Worm (Caenorhabditis elegans) whole organism, L4 larva: ENCODE results near the gene srx-131.

ENCODE experiments used
- F37D6.2 ChIP-seq: sonication (generic microtip); optimal IDR thresholded peaks from 2 replicates; lab custom pipeline; 2016; ENCODE audit warnings: mild to moderate bottlenecking, missing genetic modification characterization, missing compliant biosample characterization
- F44E2.7 ChIP-seq: fragments of 200-800 bp; sonication (Bioruptor generic); IDR thresholded peaks from 2 replicates; pipeline ENCODE4 v2.1.2; 2022; ENCODE audit warnings: missing genetic modification characterization, missing compliant biosample characterization
- T26A8.4 ChIP-seq: fragments of 200-800 bp; sonication (Bioruptor generic); IDR thresholded peaks from 2 replicates; pipeline ENCODE4 v1.3.6; 2022; ENCODE audit warnings: missing genetic modification characterization, missing compliant biosample characterization
- Y48G9A.11 ChIP-seq: fragments of 200-800 bp; sonication (Bioruptor generic); IDR thresholded peaks from 2 replicates; pipeline ENCODE4 v1.3.6; 2022; ENCODE audit warnings: missing genetic modification reagents, missing genetic modification characterization, missing compliant biosample characterization
- ZK337.2 ChIP-seq: fragments of 200-800 bp; sonication (Bioruptor generic); IDR thresholded peaks from 2 replicates; pipeline ENCODE4 v1.3.6; 2022; ENCODE audit warnings: missing genetic modification reagents, missing genetic modification characterization, missing compliant biosample characterization
- ZK546.5 ChIP-seq, 2 experiments: sonication (generic microtip); optimal IDR thresholded peaks; 2 replicates each; lab custom pipeline; 2017; ENCODE audit warnings: missing biosample characterization in 2 of 2, missing genetic modification characterization in 2 of 2
- aha-1 ChIP-seq: fragments of 150-350 bp; peaks from one replicate; lab custom pipeline; 2014; ENCODE audit warnings: missing biosample characterization, missing genetic modification characterization
- ceh-82 ChIP-seq: sonication (generic microtip); optimal IDR thresholded peaks from 2 replicates; lab custom pipeline; 2017; ENCODE audit warnings: missing biosample characterization, missing genetic modification characterization
- cey-2 ChIP-seq: sonication (generic microtip); optimal IDR thresholded peaks from 3 replicates; lab custom pipeline; 2017; ENCODE audit warnings: missing genetic modification characterization, mild to moderate bottlenecking, missing compliant biosample characterization, antibody characterized with exemption, borderline replicate concordance; ENCODE audit not compliant: insufficient read depth
- daf-12 ChIP-seq: fragments of 150-350 bp; optimal IDR thresholded peaks from 2 replicates; lab custom pipeline; 2014; ENCODE audit warnings: missing biosample characterization, missing genetic modification reagents, missing genetic modification characterization
- daf-16 ChIP-seq, 3 experiments: sonication (generic microtip); optimal IDR thresholded peaks; 2 replicates each; lab custom pipeline; 2016 to 2017; ENCODE audit warnings: missing genetic modification characterization in 3 of 3, missing genetic modification reagents in 3 of 3, mild to moderate bottlenecking in 2 of 3, missing compliant biosample characterization in 2 of 3, missing biosample characterization in 1 of 3, moderate library complexity in 1 of 3
- daf-19 ChIP-seq: fragments of 200-800 bp; sonication (Bioruptor generic); conservative IDR thresholded peaks from 2 replicates; pipeline ENCODE4 v1.3.6; 2022; ENCODE audit warnings: missing genetic modification characterization, missing compliant biosample characterization
- dmd-8 ChIP-seq: fragments of 200-800 bp; sonication (Bioruptor generic); IDR thresholded peaks from 2 replicates; pipeline ENCODE4 v1.3.6; 2022; ENCODE audit warnings: missing genetic modification characterization, missing compliant biosample characterization
- dmd-9 ChIP-seq: fragments of 200-800 bp; sonication (Bioruptor generic); IDR thresholded peaks from 2 replicates; pipeline ENCODE4 v1.3.6; 2022; ENCODE audit warnings: missing genetic modification reagents, missing genetic modification characterization, missing compliant biosample characterization
- duxl-1 ChIP-seq: sonication (generic microtip); optimal IDR thresholded peaks from 2 replicates; lab custom pipeline; 2016; ENCODE audit warnings: mild to moderate bottlenecking, missing genetic modification characterization, moderate library complexity, missing compliant biosample characterization; ENCODE audit not compliant: poor library complexity
- fos-1 ChIP-seq: fragments of 150-350 bp; optimal IDR thresholded peaks from 2 replicates; lab custom pipeline; 2014; ENCODE audit warnings: missing biosample characterization, missing genetic modification characterization
- hmg-1.1 ChIP-seq: fragments of 200-800 bp; sonication (Bioruptor generic); IDR thresholded peaks from 2 replicates; pipeline ENCODE4 v1.3.6; 2022; ENCODE audit warnings: missing genetic modification reagents, missing genetic modification characterization, missing compliant biosample characterization
- jun-1 ChIP-seq: fragments of 150-350 bp; optimal IDR thresholded peaks from 2 replicates; lab custom pipeline; 2014; ENCODE audit warnings: missing biosample characterization, missing genetic modification reagents, missing genetic modification characterization
- lin-1 ChIP-seq: fragments of 200-800 bp; sonication (Bioruptor generic); IDR thresholded peaks from 2 replicates; pipeline ENCODE4 v1.3.6; 2022; ENCODE audit warnings: missing genetic modification reagents, missing genetic modification characterization, missing compliant biosample characterization
- lin-29 ChIP-seq: fragments of 200-800 bp; sonication (Bioruptor generic); IDR thresholded peaks from 2 replicates; pipeline ENCODE4 v1.3.6; 2022; ENCODE audit warnings: missing genetic modification reagents, missing genetic modification characterization, missing compliant biosample characterization
- lir-3 ChIP-seq: sonication (generic microtip); optimal IDR thresholded peaks from 2 replicates; lab custom pipeline; 2016; ENCODE audit warnings: mild to moderate bottlenecking, missing genetic modification characterization, missing compliant biosample characterization
- mdl-1 ChIP-seq, 2 experiments: fragments of 150-350 bp in 1 of 2; sonication (generic microtip) in 1 of 2; optimal IDR thresholded peaks; 2 replicates each; lab custom pipeline; 2014 to 2017; ENCODE audit warnings: missing biosample characterization in 2 of 2, missing genetic modification characterization in 2 of 2
- mdt-29 ChIP-seq: fragments of 200-800 bp; sonication (Bioruptor generic); IDR thresholded peaks from 2 replicates; pipeline ENCODE4 v1.3.6; 2022; ENCODE audit warnings: missing genetic modification reagents, missing genetic modification characterization, missing compliant biosample characterization
- mep-1 ChIP-seq: fragments of 150-350 bp; sonication (generic microtip); optimal IDR thresholded peaks from 3 replicates; lab custom pipeline; 2014; ENCODE audit warnings: missing biosample characterization, missing genetic modification characterization
- mxl-2 ChIP-seq: fragments of 200-800 bp; sonication (Bioruptor generic); conservative IDR thresholded peaks from 2 replicates; pipeline ENCODE4 v1.3.6; 2022; ENCODE audit warnings: missing genetic modification reagents, missing genetic modification characterization, missing compliant biosample characterization
- nhr-10 ChIP-seq: fragments of 150-350 bp; optimal IDR thresholded peaks from 2 replicates; lab custom pipeline; 2014; ENCODE audit warnings: missing biosample characterization, missing genetic modification characterization
- nhr-111 ChIP-seq: fragments of 200-800 bp; sonication (Bioruptor generic); optimal IDR thresholded peaks from 2 replicates; lab custom pipeline; 2018; ENCODE audit warnings: mild to moderate bottlenecking, missing genetic modification characterization, missing compliant biosample characterization
- nhr-237 ChIP-seq: sonication (generic microtip); optimal IDR thresholded peaks from 2 replicates; lab custom pipeline; 2017; ENCODE audit warnings: missing biosample characterization, missing genetic modification characterization
- nhr-25 ChIP-seq: sonication (generic microtip); optimal IDR thresholded peaks from 2 replicates; lab custom pipeline; 2017; ENCODE audit warnings: missing genetic modification characterization, mild to moderate bottlenecking, missing compliant biosample characterization, antibody characterized with exemption, moderate library complexity, borderline replicate concordance; ENCODE audit not compliant: insufficient read depth
- nhr-42 ChIP-seq: fragments of 200-800 bp; sonication (Bioruptor generic); IDR thresholded peaks from 2 replicates; pipeline ENCODE4 v1.3.6; 2022; ENCODE audit warnings: missing genetic modification characterization, missing compliant biosample characterization
- nhr-76 ChIP-seq: fragments of 150-350 bp; optimal IDR thresholded peaks from 2 replicates; lab custom pipeline; 2014; ENCODE audit warnings: missing biosample characterization, missing genetic modification characterization
- nhr-77 ChIP-seq: fragments of 150-350 bp; optimal IDR thresholded peaks from 2 replicates; lab custom pipeline; 2014; ENCODE audit warnings: missing biosample characterization, missing genetic modification characterization
- set-16 ChIP-seq: fragments of 200-800 bp; sonication (Bioruptor generic); IDR thresholded peaks from 2 replicates; pipeline ENCODE4 v1.3.6; 2022; ENCODE audit warnings: missing genetic modification reagents, missing genetic modification characterization, missing compliant biosample characterization
- spr-1 ChIP-seq: sonication (generic microtip); optimal IDR thresholded peaks from 2 replicates; lab custom pipeline; 2016; ENCODE audit warnings: mild to moderate bottlenecking, missing genetic modification characterization, missing compliant biosample characterization
- spr-3 ChIP-seq: fragments of 200-800 bp; sonication (Bioruptor generic); optimal IDR thresholded peaks from 2 replicates; lab custom pipeline; 2018; ENCODE audit warnings: mild to moderate bottlenecking, missing genetic modification characterization, missing compliant biosample characterization
- tra-1 ChIP-seq: fragments of 200-800 bp; sonication (Bioruptor generic); IDR thresholded peaks from 2 replicates; pipeline ENCODE4 v1.3.6; 2022; ENCODE audit warnings: missing genetic modification reagents, missing genetic modification characterization, missing compliant biosample characterization
- unc-39 ChIP-seq: sonication (generic microtip); optimal IDR thresholded peaks from 2 replicates; lab custom pipeline; 2017; ENCODE audit warnings: missing biosample characterization, missing genetic modification characterization
- vab-7 ChIP-seq: fragments of 200-800 bp; sonication (Bioruptor generic); IDR thresholded peaks from 2 replicates; pipeline ENCODE4 v1.3.6; 2022; ENCODE audit warnings: missing genetic modification reagents, missing genetic modification characterization, missing compliant biosample characterization
- zag-1 ChIP-seq: fragments of 150-350 bp; optimal IDR thresholded peaks from 2 replicates; lab custom pipeline; 2014; ENCODE audit warnings: missing biosample characterization, missing genetic modification characterization
- zip-11 ChIP-seq: fragments of 200-800 bp; sonication (Bioruptor generic); IDR thresholded peaks from 2 replicates; pipeline ENCODE4 v1.3.6; 2022; ENCODE audit warnings: missing genetic modification characterization, missing compliant biosample characterization
- zip-2 ChIP-seq: fragments of 150-350 bp; optimal IDR thresholded peaks from 2 replicates; lab custom pipeline; 2014; ENCODE audit warnings: missing biosample characterization, missing genetic modification characterization

srx-131 gene

ce11 chrV:13840909-13841308 is 4.3 kb upstream of the srx-131 start, which contains the start of gene srx-17:
srx-17 (plus strand) TSS chrV:13841209.
- TF ChIP-seq spr-3 (no peak), cey-2 (tag; lab: Kevin White, UChicago) (no peak), tra-1 (GFP tag; lab: Robert Waterston, UW) (no peak)

- TF ChIP-seq nhr-42 (GFP tag; lab: Robert Waterston, UW) (no peak), unc-39 (tag; lab: Kevin White, UChicago) (no peak), Y48G9A.11 (GFP tag; lab: Robert Waterston, UW) (no peak), zag-1 (tag; lab: Kevin White, UChicago) (no peak), lir-3 (tag; lab: Kevin White, UChicago) (no peak), spr-1 (no peak), ZK337.2 (no peak), dmd-8 (GFP tag; lab: Robert Waterston, UW) (no peak)
Observed at ce11 chrV:13843147-13843546, 2.1 kb upstream of the srx-131 start, which contains the start of gene srx-130. srx-130 (plus strand) TSS chrV:13843447.

- TF ChIP-seq aha-1, result peak; percentile 48
- no peak for TF ChIP-seq F44E2.7 (GFP tag; lab: Robert Waterston, UW)
Observed at ce11 chrV:13848379-13848778, 3.1 kb downstream of the srx-131 start, which contains the start of gene srx-133. srx-133 (plus strand) TSS chrV:13848679.

- no peak for TF ChIP-seq nhr-76 (tag; lab: Kevin White, UChicago)
- no peak for TF ChIP-seq lin-29 (GFP tag; lab: Robert Waterston, UW)
- TF ChIP-seq dmd-9 (GFP tag; lab: Robert Waterston, UW), result no peak
- no peak for TF ChIP-seq fos-1 (tag; lab: Kevin White, UChicago)
- no peak for TF ChIP-seq ceh-82 (tag; lab: Kevin White, UChicago)
- no peak for TF ChIP-seq dmd-8 (GFP tag; lab: Robert Waterston, UW)
- TF ChIP-seq nhr-111 (GFP tag; lab: Kevin White, UChicago), result no peak
- no peak for TF ChIP-seq ZK337.2
- TF ChIP-seq hmg-1.1 (GFP tag; lab: Robert Waterston, UW), result no peak
- no peak for TF ChIP-seq lin-1 (GFP tag; lab: Robert Waterston, UW)
- no peak for TF ChIP-seq nhr-77
- no peak for TF ChIP-seq daf-16 (GFP tag; optimal IDR thresholded peaks at IDR 0.05; lab: Kevin White, UChicago)
- no peak for TF ChIP-seq daf-16 (tag; optimal IDR thresholded peaks at IDR 0.05; lab: Kevin White, UChicago)
- no peak for TF ChIP-seq zip-2
- no peak for TF ChIP-seq jun-1 (tag; lab: Kevin White, UChicago)
- no peak for TF ChIP-seq nhr-25 (tag; lab: Kevin White, UChicago)
- no peak for TF ChIP-seq daf-19
- no peak for TF ChIP-seq duxl-1 (tag; lab: Kevin White, UChicago)
- TF ChIP-seq mep-1 (tag; lab: Kevin White, UChicago), result no peak
- no peak for TF ChIP-seq zip-11 (GFP tag; lab: Robert Waterston, UW)
- TF ChIP-seq mdl-1 (tag; optimal IDR thresholded peaks at IDR 0.05; lab: Kevin White, UChicago), result no peak
Observed at ce11 chrV:13850170-13850569, 4.9 kb downstream of the srx-131 start, which contains the start of gene hpx-2. hpx-2 (plus strand) TSS chrV:13850470.

- TF ChIP-seq ZK546.5 (tag; optimal IDR thresholded peaks at IDR 0.05; lab: Kevin White, UChicago) (no peak), spr-1 (no peak), set-16 (no peak), mdt-29 (GFP tag; lab: Robert Waterston, UW) (no peak), nhr-10 (no peak), F37D6.2 (tag; lab: Kevin White, UChicago) (no peak), nhr-237 (tag; lab: Kevin White, UChicago) (no peak), cey-2 (tag; lab: Kevin White, UChicago) (no peak), daf-12 (no peak), jun-1 (tag; lab: Kevin White, UChicago) (no peak), mxl-2 (no peak), nhr-111 (GFP tag; lab: Kevin White, UChicago) (no peak), T26A8.4 (GFP tag; lab: Robert Waterston, UW) (no peak), vab-7 (GFP tag; lab: Robert Waterston, UW) (no peak)
Observed at ce11 chrV:13854306-13854705, 9.1 kb downstream of the srx-131 start, which contains the start of gene ttr-21. ttr-21 (minus strand) TSS chrV:13854405.
